Fruit fly (Drosophila melanogaster): ENCODE measurements around the gene Ctr9.

Ctr9 gene

dm6 chr3L:1320931-1321556 lies 14.0 kb downstream of the Ctr9 start (continued):
- 0 out of 2 replicates have a peak, but pooled peaks have one; percentile 22 for TF ChIP-seq CG15336 (GFP tag; IDR thresholded peaks at IDR 0.05)
- no peak for TF ChIP-seq fkh (GFP tag; optimal IDR thresholded peaks at IDR 0.05)
- TF ChIP-seq CG34406 (GFP tag; optimal IDR thresholded peaks at IDR 0.05): peak; percentile 2
- no peak for TF ChIP-seq net (GFP tag; optimal IDR thresholded peaks at IDR 0.05)
- TF ChIP-seq CG8319 (GFP tag; optimal IDR thresholded peaks at IDR 0.05): no peak
- peak; percentile 21 for TF ChIP-seq Met (GFP tag; optimal IDR thresholded peaks at IDR 0.05)
- TF ChIP-seq Eip78C (GFP tag): peak; percentile 16
- TF ChIP-seq dsx (GFP tag; optimal IDR thresholded peaks at IDR 0.05; ENCODE audit: poor library complexity, severe bottlenecking): no peak
- peak; percentile 8 for TF ChIP-seq topi (GFP tag; optimal IDR thresholded peaks at IDR 0.05)
- TF ChIP-seq OdsH (GFP tag; optimal IDR thresholded peaks at IDR 0.05): no peak

- TF ChIP-seq Lpt (GFP tag; optimal IDR thresholded peaks at IDR 0.05): no peak
- no peak for TF ChIP-seq CG34406 (GFP tag; optimal IDR thresholded peaks at IDR 0.05)
- TF ChIP-seq fd59A (GFP tag; optimal IDR thresholded peaks at IDR 0.05): no peak
- TF ChIP-seq CG15336 (GFP tag; IDR thresholded peaks at IDR 0.05): no peak
- no peak for TF ChIP-seq dac (GFP tag; optimal IDR thresholded peaks at IDR 0.05)
- no peak for TF ChIP-seq svp (GFP tag)
- no peak for TF ChIP-seq fkh (GFP tag; optimal IDR thresholded peaks at IDR 0.05)
- no peak for TF ChIP-seq salr (GFP tag; optimal IDR thresholded peaks at IDR 0.05)
These were observed 15.1 kb downstream of the Ctr9 start for dm6 chr3L:1322159-1322558.

- TF ChIP-seq svp (GFP tag) (no peak), CG15336 (GFP tag; IDR thresholded peaks at IDR 0.05) (no peak), esn (GFP tag; optimal IDR thresholded peaks at IDR 0.05) (no peak), acj6 (GFP tag; optimal IDR thresholded peaks at IDR 0.05) (no peak), Ets96B (tag; optimal IDR thresholded peaks at IDR 0.05) (no peak), pdm3 (GFP tag; optimal IDR thresholded peaks at IDR 0.05) (no peak), eg (GFP tag; IDR thresholded peaks at IDR 0.05) (no peak), vri (GFP tag; optimal IDR thresholded peaks at IDR 0.05) (no peak), Sox15 (GFP tag; optimal IDR thresholded peaks at IDR 0.05) (no peak), Hr38 (GFP tag; optimal IDR thresholded peaks at IDR 0.05) (no peak), CG11762 (GFP tag; optimal IDR thresholded peaks at IDR 0.05; ENCODE audit: insufficient read depth) (no peak), CG10631 (GFP tag; optimal IDR thresholded peaks at IDR 0.05) (no peak), CG3032 (tag; optimal IDR thresholded peaks at IDR 0.05) (no peak)
These were observed 15.7 kb downstream of the Ctr9 start, which contains the start of gene CG9184 for dm6 chr3L:1322706-1323105. Gene CG9184 (minus strand): TSS chr3L:1322806.

- TF ChIP-seq CG8319 (GFP tag; optimal IDR thresholded peaks at IDR 0.05): no peak
- no peak for TF ChIP-seq fd85E (GFP tag; optimal IDR thresholded peaks at IDR 0.05)
- TF ChIP-seq Met (GFP tag; optimal IDR thresholded peaks at IDR 0.05): no peak
- no peak for TF ChIP-seq CG11902 (GFP tag; optimal IDR thresholded peaks at IDR 0.05)
- TF ChIP-seq CG8119 (GFP tag; IDR thresholded peaks at IDR 0.05): peak; percentile 35; the same call in 1 of the 3 replicates
- peak; percentile 38 for TF ChIP-seq vri (GFP tag; optimal IDR thresholded peaks at IDR 0.05)
- TF ChIP-seq Hr39 (GFP tag; optimal IDR thresholded peaks at IDR 0.05): peak; percentile 41
- no peak for TF ChIP-seq CG10669 (GFP tag; optimal IDR thresholded peaks at IDR 0.05)
- TF ChIP-seq CG6792 (GFP tag; optimal IDR thresholded peaks at IDR 0.05): no peak
- no peak for TF ChIP-seq CG1621 (tag; optimal IDR thresholded peaks at IDR 0.05)
- TF ChIP-seq esn (GFP tag; optimal IDR thresholded peaks at IDR 0.05): peak; percentile 34
- TF ChIP-seq CG15336 (GFP tag; IDR thresholded peaks at IDR 0.05): peak; percentile 60
- TF ChIP-seq Eip78C (GFP tag): peak; percentile 44
- TF ChIP-seq Hr38 (GFP tag; optimal IDR thresholded peaks at IDR 0.05): no peak
- TF ChIP-seq Blimp-1 (GFP tag; optimal IDR thresholded peaks at IDR 0.05): no peak
- no peak for TF ChIP-seq salr (GFP tag; optimal IDR thresholded peaks at IDR 0.05)
- no peak for TF ChIP-seq dac (GFP tag; optimal IDR thresholded peaks at IDR 0.05)
- TF ChIP-seq Sox14 (GFP tag; optimal IDR thresholded peaks at IDR 0.05): peak; percentile 31
- TF ChIP-seq CG31627 (GFP tag; optimal IDR thresholded peaks at IDR 0.05): peak; percentile 37
- no peak for TF ChIP-seq svp (GFP tag)
These were observed 16.1 kb downstream of the Ctr9 start for dm6 chr3L:1323136-1323535.
